Fruit fly (Drosophila melanogaster) whole organism, embryonic: ENCODE measurements around the gene Ythdc1.
A peak's percentile ranks its signal among the peaks of the same experiment; 100 is the strongest.

Source experiments
- Atf3 ChIP-seq: fragments of 200-800 bp; sonication (Bioruptor generic); optimal IDR thresholded peaks from 3 replicates; lab custom pipeline; 2016; ENCODE audit warnings: missing biosample characterization, missing genetic modification characterization
- CG1024 ChIP-seq: fragments of 200-800 bp; sonication (Bioruptor generic); IDR thresholded peaks from 2 replicates; pipeline ENCODE4 v1.3.6; 2022; ENCODE audit warnings: missing biosample characterization, missing genetic modification characterization
- CG10565 ChIP-seq: fragments of 200-800 bp; sonication (Bioruptor generic); optimal IDR thresholded peaks from 3 replicates; lab custom pipeline; 2016; ENCODE audit warnings: missing biosample characterization, mild to moderate bottlenecking, missing genetic modification characterization
- CG11247 ChIP-seq: fragments of 200-800 bp; sonication (Bioruptor generic); IDR thresholded peaks from 2 replicates; pipeline ENCODE4 v1.3.6; 2022; ENCODE audit warnings: missing biosample characterization, missing genetic modification characterization
- CG12236 ChIP-seq: fragments of 200-800 bp; sonication (Bioruptor generic); optimal IDR thresholded peaks from 2 replicates; lab custom pipeline; 2016; ENCODE audit warnings: missing biosample characterization, missing genetic modification characterization
- CG13287 ChIP-seq: fragments of 200-800 bp; sonication (Bioruptor generic); IDR thresholded peaks from 2 replicates; pipeline ENCODE4 v1.3.6; 2022; ENCODE audit warnings: missing biosample characterization, missing genetic modification characterization; ENCODE audit not compliant: partially characterized antibody
- CG14965 ChIP-seq: fragments of 200-800 bp; sonication (Bioruptor generic); optimal IDR thresholded peaks from 2 replicates; lab custom pipeline; 2016; ENCODE audit warnings: missing biosample characterization, missing genetic modification characterization, borderline replicate concordance
- CG15696 ChIP-seq: fragments of 200-800 bp; sonication (Bioruptor generic); optimal IDR thresholded peaks from 2 replicates; lab custom pipeline; 2019; ENCODE audit warnings: missing biosample characterization, mild to moderate bottlenecking, missing genetic modification characterization, moderate library complexity
- CG1603 ChIP-seq: fragments of 200-800 bp; sonication (Bioruptor generic); optimal IDR thresholded peaks from 2 replicates; lab custom pipeline; 2019; ENCODE audit warnings: missing biosample characterization, mild to moderate bottlenecking, missing genetic modification characterization, moderate library complexity
- CG17359 ChIP-seq: fragments of 200-800 bp; sonication (Bioruptor generic); optimal IDR thresholded peaks from 3 replicates; lab custom pipeline; 2018; ENCODE audit warnings: missing biosample characterization, mild to moderate bottlenecking, missing genetic modification characterization, moderate library complexity
- CG1832 ChIP-seq: fragments of 200-800 bp; sonication (Bioruptor generic); optimal IDR thresholded peaks from 2 replicates; lab custom pipeline; 2017; ENCODE audit warnings: missing biosample characterization, mild to moderate bottlenecking, missing genetic modification characterization, inconsistent platforms
- CG2116 ChIP-seq: fragments of 200-800 bp; sonication (Bioruptor generic); optimal IDR thresholded peaks from 3 replicates; lab custom pipeline; 2018; ENCODE audit warnings: missing biosample characterization, mild to moderate bottlenecking, missing genetic modification characterization
- CG3065 ChIP-seq: fragments of 200-800 bp; sonication (Bioruptor generic); optimal IDR thresholded peaks from 2 replicates; lab custom pipeline; 2016; ENCODE audit warnings: missing biosample characterization, missing genetic modification characterization
- CG34376 ChIP-seq: fragments of 200-800 bp; sonication (Bioruptor generic); optimal IDR thresholded peaks from 2 replicates; lab custom pipeline; 2018; ENCODE audit warnings: missing biosample characterization, mild to moderate bottlenecking, missing genetic modification characterization
- CG3847 ChIP-seq: fragments of 200-800 bp; sonication (Bioruptor generic); IDR thresholded peaks from 2 replicates; pipeline ENCODE4 v1.3.6; 2022; ENCODE audit warnings: missing biosample characterization, missing genetic modification characterization
- CG4328 ChIP-seq: fragments of 200-800 bp; sonication (Bioruptor generic); optimal IDR thresholded peaks from 3 replicates; lab custom pipeline; 2017; ENCODE audit warnings: missing biosample characterization, missing genetic modification reagents, missing genetic modification characterization
- CG4707 ChIP-seq: fragments of 200-800 bp; sonication (Bioruptor generic); optimal IDR thresholded peaks from 2 replicates; lab custom pipeline; 2018; ENCODE audit warnings: missing biosample characterization, mild to moderate bottlenecking, missing genetic modification characterization, moderate library complexity
- CG7963 ChIP-seq: fragments of 200-800 bp; sonication (Bioruptor generic); IDR thresholded peaks from 3 replicates; pipeline ENCODE4 v1.3.6; 2022; ENCODE audit warnings: missing biosample characterization, missing genetic modification characterization; ENCODE audit not compliant: partially characterized antibody
- CG7987 ChIP-seq: fragments of 200-800 bp; sonication (Bioruptor generic); optimal IDR thresholded peaks from 2 replicates; lab custom pipeline; 2018; ENCODE audit warnings: missing biosample characterization, mild to moderate bottlenecking, missing genetic modification characterization, moderate library complexity
- CG9727 ChIP-seq: fragments of 200-800 bp; sonication (Bioruptor generic); optimal IDR thresholded peaks from 3 replicates; lab custom pipeline; 2017; ENCODE audit warnings: missing biosample characterization, mild to moderate bottlenecking, missing genetic modification characterization
- Dbx ChIP-seq: fragments of 200-800 bp; sonication (Bioruptor generic); IDR thresholded peaks from 3 replicates; pipeline ENCODE4 v1.3.6; 2022; ENCODE audit warnings: missing biosample characterization, missing genetic modification characterization
- Dip2 ChIP-seq: fragments of 200-800 bp; sonication (Bioruptor generic); IDR thresholded peaks from 2 replicates; pipeline ENCODE4 v1.3.6; 2022; ENCODE audit warnings: missing biosample characterization, missing genetic modification characterization
- E2f2 ChIP-seq: fragments of 200-800 bp; sonication (Bioruptor generic); IDR thresholded peaks from 2 replicates; pipeline ENCODE4 v1.3.6; 2022; ENCODE audit warnings: missing biosample characterization, missing genetic modification characterization
- NK7.1 ChIP-seq: fragments of 200-800 bp; sonication (Bioruptor generic); optimal IDR thresholded peaks from 3 replicates; lab custom pipeline; 2016; ENCODE audit warnings: missing biosample characterization, missing genetic modification characterization
- Poxn ChIP-seq: fragments of 200-800 bp; sonication (Bioruptor generic); IDR thresholded peaks from 2 replicates; pipeline ENCODE4 v1.3.6; 2022; ENCODE audit warnings: missing biosample characterization, missing genetic modification characterization
- Six4 ChIP-seq: fragments of 200-800 bp; sonication (Bioruptor generic); optimal IDR thresholded peaks from 2 replicates; lab custom pipeline; 2016; ENCODE audit warnings: missing biosample characterization, missing genetic modification characterization
- ac ChIP-seq: fragments of 200-800 bp; sonication (Bioruptor generic); optimal IDR thresholded peaks from 3 replicates; lab custom pipeline; 2017; ENCODE audit warnings: missing biosample characterization, mild to moderate bottlenecking, missing genetic modification characterization
- ara ChIP-seq: fragments of 200-800 bp; sonication (Bioruptor generic); IDR thresholded peaks from 2 replicates; pipeline ENCODE4 v1.3.6; 2022; ENCODE audit warnings: missing biosample characterization, missing genetic modification characterization
- bigmax ChIP-seq: fragments of 200-800 bp; sonication (Bioruptor generic); optimal IDR thresholded peaks from 2 replicates; lab custom pipeline; 2018; ENCODE audit warnings: missing biosample characterization, mild to moderate bottlenecking, missing genetic modification characterization
- cas ChIP-seq: fragments of 200-800 bp; sonication (Bioruptor generic); IDR thresholded peaks from 2 replicates; pipeline ENCODE4 v1.3.6; 2022; ENCODE audit warnings: missing biosample characterization, missing genetic modification characterization
- chm ChIP-seq: fragments of 200-800 bp; sonication (Bioruptor generic); IDR thresholded peaks from 2 replicates; pipeline ENCODE4 v1.3.6; 2022; ENCODE audit warnings: missing biosample characterization, missing genetic modification characterization
- crp ChIP-seq, 2 experiments: fragments of 200-800 bp; sonication (Bioruptor generic); optimal IDR thresholded peaks; 2 replicates in 1 of 2; 3 replicates in 1 of 2; lab custom pipeline; 2017; ENCODE audit warnings: missing biosample characterization in 2 of 2, missing genetic modification characterization in 2 of 2, mild to moderate bottlenecking in 1 of 2, moderate library complexity in 1 of 2
- dmrt11E ChIP-seq: fragments of 200-800 bp; sonication (Bioruptor generic); optimal IDR thresholded peaks from 3 replicates; lab custom pipeline; 2018; ENCODE audit warnings: missing biosample characterization, mild to moderate bottlenecking, missing genetic modification characterization, moderate library complexity
- ems ChIP-seq: fragments of 200-800 bp; sonication (Bioruptor generic); optimal IDR thresholded peaks from 3 replicates; lab custom pipeline; 2016; ENCODE audit warnings: missing biosample characterization, missing genetic modification characterization
- gcm2 ChIP-seq: fragments of 200-800 bp; sonication (Bioruptor generic); optimal IDR thresholded peaks from 2 replicates; lab custom pipeline; 2016; ENCODE audit warnings: missing biosample characterization, missing genetic modification characterization
- ind ChIP-seq: fragments of 200-800 bp; sonication (Bioruptor generic); optimal IDR thresholded peaks from 3 replicates; lab custom pipeline; 2016; ENCODE audit warnings: missing biosample characterization, missing genetic modification characterization
- jing ChIP-seq: fragments of 200-800 bp; sonication (Bioruptor generic); optimal IDR thresholded peaks from 2 replicates; lab custom pipeline; 2018; ENCODE audit warnings: missing biosample characterization, mild to moderate bottlenecking, missing genetic modification characterization
- mld ChIP-seq: fragments of 200-800 bp; sonication (Bioruptor generic); IDR thresholded peaks from 3 replicates; pipeline ENCODE4 v1.3.6; 2022; ENCODE audit warnings: missing biosample characterization, missing genetic modification characterization; ENCODE audit not compliant: partially characterized antibody
- org-1 ChIP-seq: fragments of 200-800 bp; sonication (Bioruptor generic); optimal IDR thresholded peaks from 2 replicates; lab custom pipeline; 2017; ENCODE audit warnings: missing biosample characterization, missing genetic modification characterization
- p53 ChIP-seq: fragments of 200-800 bp; sonication (Bioruptor generic); optimal IDR thresholded peaks from 2 replicates; lab custom pipeline; 2016; ENCODE audit warnings: missing biosample characterization, missing genetic modification characterization
- peb ChIP-seq: fragments of 200-800 bp; sonication (Bioruptor generic); IDR thresholded peaks from 2 replicates; pipeline ENCODE4 v1.3.6; 2022; ENCODE audit warnings: missing biosample characterization, missing genetic modification characterization
- pfk ChIP-seq: fragments of 200-800 bp; sonication (Bioruptor generic); optimal IDR thresholded peaks from 2 replicates; lab custom pipeline; 2018; ENCODE audit warnings: missing biosample characterization, mild to moderate bottlenecking, missing genetic modification characterization, moderate library complexity
- pnt ChIP-seq: fragments of 200-800 bp; sonication (Bioruptor generic); optimal IDR thresholded peaks from 3 replicates; lab custom pipeline; 2016; ENCODE audit warnings: missing biosample characterization, missing genetic modification characterization
- sens ChIP-seq: fragments of 200-800 bp; sonication (Bioruptor generic); peaks from one replicate; lab custom pipeline; 2016; ENCODE audit warnings: missing biosample characterization, missing genetic modification characterization
- ssp ChIP-seq: fragments of 200-800 bp; sonication (Bioruptor generic); IDR thresholded peaks from 2 replicates; pipeline ENCODE4 v1.3.6; 2022; ENCODE audit warnings: missing biosample characterization, missing genetic modification characterization
- sug ChIP-seq: fragments of 200-800 bp; optimal IDR thresholded peaks from 2 replicates; lab custom pipeline; 2019; ENCODE audit warnings: missing biosample characterization, mild to moderate bottlenecking, missing genetic modification characterization, moderate library complexity
- tio ChIP-seq: fragments of 200-800 bp; sonication (Bioruptor generic); optimal IDR thresholded peaks from 2 replicates; lab custom pipeline; 2017; ENCODE audit warnings: missing biosample characterization, missing genetic modification characterization, inconsistent platforms
- tna ChIP-seq: fragments of 200-800 bp; sonication (Bioruptor generic); IDR thresholded peaks from 2 replicates; pipeline ENCODE4 v1.3.6; 2022; ENCODE audit warnings: missing biosample characterization, missing genetic modification characterization; ENCODE audit not compliant: partially characterized antibody
- wor ChIP-seq: fragments of 200-800 bp; sonication (Bioruptor generic); IDR thresholded peaks from 2 replicates; pipeline ENCODE4 v1.3.6; 2022; ENCODE audit warnings: missing biosample characterization, missing genetic modification characterization
- zen2 ChIP-seq: fragments of 200-800 bp; sonication (Bioruptor generic); IDR thresholded peaks from 3 replicates; pipeline ENCODE4 v1.3.6; 2022; ENCODE audit warnings: missing biosample characterization, missing genetic modification characterization; ENCODE audit not compliant: partially characterized antibody
- zf30C ChIP-seq: fragments of 200-800 bp; sonication (Bioruptor generic); optimal IDR thresholded peaks from 3 replicates; lab custom pipeline; 2018; ENCODE audit warnings: missing biosample characterization, mild to moderate bottlenecking, missing genetic modification characterization

The Ythdc1 gene

dm6 chr3L:3396056-3396455 is 22.1 kb upstream of the Ythdc1 start (continued):
- TF ChIP-seq tna (GFP tag; lab: Robert Waterston, UW) (no peak), CG3065 (GFP tag; lab: Kevin White, UChicago) (peak; percentile 67), CG1832 (no peak), cas (no peak), pnt (GFP tag; lab: Kevin White, UChicago) (peak; percentile 65), ind (GFP tag; lab: Kevin White, UChicago) (peak; percentile 65), gcm2 (GFP tag; lab: Kevin White, UChicago) (peak; percentile 60), CG4707 (GFP tag; lab: Kevin White, UChicago) (peak; percentile 83), CG1024 (peak; percentile 81), tio (GFP tag; lab: Kevin White, UChicago) (peak; percentile 73), CG2116 (GFP tag; lab: Kevin White, UChicago) (peak; percentile 64), CG15696 (tag; lab: Kevin White, UChicago) (peak; percentile 95), bigmax (GFP tag; lab: Kevin White, UChicago) (no peak), CG3847 (GFP tag; lab: Robert Waterston, UW) (0 out of 2 replicates have a peak, but pooled peaks have one; percentile 29), Six4 (GFP tag; lab: Kevin White, UChicago) (peak; percentile 92), zen2 (GFP tag; lab: Robert Waterston, UW) (no peak), CG12236 (peak; percentile 70), ara (GFP tag; lab: Robert Waterston, UW) (peak; percentile 95), Poxn (GFP tag; lab: Robert Waterston, UW) (no peak), peb (GFP tag; lab: Robert Waterston, UW) (peak; percentile 76), ac (GFP tag; lab: Kevin White, UChicago) (peak; percentile 82), CG7963 (no peak), sens (GFP tag; lab: Kevin White, UChicago) (peak; percentile 99), dmrt11E (tag; lab: Kevin White, UChicago) (peak; percentile 97), p53 (peak; percentile 39), CG9727 (GFP tag; lab: Kevin White, UChicago) (peak; percentile 93), mld (GFP tag; lab: Robert Waterston, UW) (no peak), pfk (GFP tag; lab: Kevin White, UChicago) (no peak), crp (GFP tag; optimal IDR thresholded peaks at IDR 0.05; lab: Kevin White, UChicago) (peak in 1 of 2 experiments; percentile 38), zf30C (GFP tag; lab: Kevin White, UChicago) (peak; percentile 88), Dbx (GFP tag; lab: Robert Waterston, UW) (no peak), CG11247 (peak; percentile 57; the same call in 1 of the 2 replicates), Atf3 (peak; percentile 82), org-1 (GFP tag; lab: Kevin White, UChicago) (peak; percentile 44), ssp (GFP tag; lab: Robert Waterston, UW) (peak; percentile 66), NK7.1 (peak; percentile 64), ems (peak; percentile 76), wor (GFP tag; lab: Robert Waterston, UW) (peak; percentile 76; the same call in 1 of the 2 replicates), jing (peak; percentile 72), CG34376 (GFP tag; lab: Kevin White, UChicago) (no peak), chm (peak; percentile 86), CG10565 (peak; percentile 42), E2f2 (GFP tag; lab: Robert Waterston, UW) (peak; percentile 53), CG14965 (GFP tag; lab: Kevin White, UChicago) (peak; percentile 21), CG17359 (peak; percentile 88), CG7987 (GFP tag; lab: Kevin White, UChicago) (peak; percentile 21), CG1603 (peak; percentile 60), sug (tag; lab: Kevin White, UChicago) (peak; percentile 50), CG13287 (GFP tag; lab: Robert Waterston, UW) (no peak), Dip2 (GFP tag; lab: Robert Waterston, UW) (no peak), CG4328 (peak; percentile 76)
